Fruit fly (Drosophila melanogaster): Measurements from ENCODE around the gene Idgf1.

dm6 chr2L:16495193-16495780, 50.2 kb downstream of the Idgf1 start:
- TF ChIP-seq Myc (optimal IDR thresholded peaks at IDR 0.05) = no peak
- no peak for TF ChIP-seq Sin3A (optimal IDR thresholded peaks at IDR 0.05)
- no peak for TF ChIP-seq psq (optimal IDR thresholded peaks at IDR 0.05)
- TF ChIP-seq h (optimal IDR thresholded peaks at IDR 0.05) = no peak
